Worm (Caenorhabditis elegans) whole organism, L4/young adult: ENCODE results near the gene dkf-2.

Experiments
- W03F9.2 ChIP-seq: fragments of 150-350 bp; optimal IDR thresholded peaks from 2 replicates; lab custom pipeline; 2014; ENCODE audit warnings: missing biosample characterization, missing genetic modification characterization
- dao-5 ChIP-seq: sonication (generic microtip); optimal IDR thresholded peaks from 2 replicates; lab custom pipeline; 2016; ENCODE audit warnings: missing genotype, missing genetic modification characterization, moderate library complexity, missing compliant biosample characterization
- him-1 ChIP-seq: sonication (generic microtip); optimal IDR thresholded peaks from 2 replicates; lab custom pipeline; 2016; ENCODE audit warnings: missing genotype, missing genetic modification reagents, missing genetic modification characterization, missing compliant biosample characterization

DNA sequence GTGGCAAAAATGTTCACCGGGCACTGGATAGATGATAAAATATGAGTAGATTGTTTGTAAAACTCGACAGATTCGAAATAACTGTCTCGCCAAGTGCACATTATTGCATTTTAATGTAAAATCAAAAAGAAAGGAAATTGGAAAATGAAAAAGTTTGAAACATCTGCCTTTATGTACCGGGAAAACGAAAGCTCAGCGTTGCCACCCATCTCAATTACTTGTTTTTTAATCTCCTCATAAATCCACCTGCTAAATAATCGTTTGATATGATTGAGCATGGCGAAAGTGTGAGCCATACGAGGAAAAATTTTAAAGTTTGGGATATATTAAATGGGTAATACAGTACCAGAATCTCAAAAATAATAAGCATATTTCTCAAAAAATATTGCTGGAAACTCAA lies 30.8 kb upstream of the dkf-2 start, which contains the start of gene srh-137:
- TF ChIP-seq W03F9.2 (tag; lab: Kevin White, UChicago): no peak
- no peak for TF ChIP-seq him-1 (tag; lab: Kevin White, UChicago)
- TF ChIP-seq dao-5: no peak
